Worm (Caenorhabditis elegans): ENCODE measurements around the gene txt-12.
"Not testable (repeated sequence)": the region's sequence is repeated elsewhere in the genome, so short reads cannot be mapped to it uniquely, and the experiment has no call there.

Gene txt-12

ce11 chrV:15094749-15095148 is 2.0 kb downstream of the txt-12 start, which contains the start of gene srx-78:
srx-78 (plus strand) TSS chrV:15095049.
- TF ChIP-seq flt-1 (GFP tag; IDR thresholded peaks at IDR 0.05) (no peak), ztf-29 (GFP tag; IDR thresholded peaks at IDR 0.05) (no peak), cog-1 (tag; optimal IDR thresholded peaks at IDR 0.05) (no peak), med-1 (GFP tag; optimal IDR thresholded peaks at IDR 0.05; ENCODE audit: insufficient read depth) (no peak), ref-1 (GFP tag; conservative IDR thresholded peaks at IDR 0.05) (no peak), T22C8.4 (GFP tag; IDR thresholded peaks at IDR 0.05) (no peak), klf-2 (GFP tag; conservative IDR thresholded peaks at IDR 0.05) (no peak), tab-1 (GFP tag; IDR thresholded peaks at IDR 0.05) (no peak), ztf-23 (GFP tag; IDR thresholded peaks at IDR 0.05) (no peak)

DNA sequence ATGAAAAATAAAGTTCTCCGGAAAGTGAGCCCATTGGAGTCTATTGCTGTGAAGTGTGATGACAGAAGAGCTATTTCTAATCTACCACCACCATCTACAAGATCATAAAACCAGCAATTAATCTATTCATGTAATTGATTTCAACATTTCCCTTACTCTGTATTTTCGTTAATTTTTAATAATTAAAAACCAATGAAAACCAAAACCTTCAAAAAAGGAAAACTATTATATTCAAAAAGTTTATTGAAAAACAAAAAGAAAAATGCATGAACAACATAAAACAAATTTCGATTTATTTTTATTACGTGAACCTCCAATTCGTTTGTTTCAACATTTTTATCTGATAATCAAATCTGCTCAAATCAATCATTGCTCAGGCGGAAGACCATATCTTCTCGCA is 6.7 kb downstream of the txt-12 start, which contains the start of gene C01G10.1:
TSS of gene C01G10.1 (plus strand) at position 301 of the 400 bp plus-strand sequence.
- TF ChIP-seq med-1 (GFP tag; optimal IDR thresholded peaks at IDR 0.05; ENCODE audit: insufficient read depth) (no peak), cog-1 (tag; optimal IDR thresholded peaks at IDR 0.05) (no peak)

DNA sequence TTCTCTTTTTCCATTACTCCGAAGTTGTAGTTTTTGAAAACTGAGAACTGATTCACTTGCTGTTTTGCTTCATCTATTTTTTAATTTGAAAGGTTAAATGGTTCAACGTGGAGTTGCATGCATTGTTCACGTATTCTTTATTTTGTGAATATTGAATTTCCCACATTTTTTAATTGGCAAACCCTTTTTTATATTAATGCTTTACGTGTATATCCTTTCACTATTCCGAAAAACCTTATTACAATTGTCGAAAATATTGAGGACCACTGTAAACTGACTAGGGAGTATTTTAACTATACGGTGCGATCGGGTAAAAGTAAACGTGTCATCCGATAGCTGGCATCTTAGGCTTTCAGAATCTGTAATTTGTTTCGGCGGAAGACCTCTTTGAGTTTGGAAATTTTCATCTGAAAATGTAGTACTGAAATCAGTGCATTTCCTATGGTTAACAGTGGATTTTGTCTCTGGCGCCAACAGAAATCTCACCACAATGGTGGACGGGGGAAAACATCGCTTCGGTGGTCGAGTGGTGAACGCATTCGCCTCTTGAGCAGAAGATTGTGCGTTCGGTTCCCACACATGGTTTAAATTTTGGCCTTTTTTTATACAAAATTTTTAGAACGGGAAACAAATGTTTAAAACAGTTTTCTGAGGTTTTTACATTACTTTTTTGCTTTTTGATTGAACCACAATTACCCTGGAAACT is 13.3 kb downstream of the txt-12 start, which contains the start of gene C01G10.14:
TSS of gene C01G10.14 (minus strand) at position 51 of the 706 bp plus-strand sequence.
- not testable (repeated sequence) for TF ChIP-seq flt-1 (GFP tag; IDR thresholded peaks at IDR 0.05); cog-1 (tag; optimal IDR thresholded peaks at IDR 0.05); ztf-23 (GFP tag; IDR thresholded peaks at IDR 0.05)

ce11 chrV:15109260-15109659 is 16.5 kb downstream of the txt-12 start, which contains the start of gene Y75B12A.2:
Y75B12A.2 (plus strand) TSS chrV:15109560.
- TF ChIP-seq T22C8.4 (GFP tag; IDR thresholded peaks at IDR 0.05) = no peak
- no peak for TF ChIP-seq cog-1 (tag; optimal IDR thresholded peaks at IDR 0.05)
- no peak for TF ChIP-seq med-1 (GFP tag; optimal IDR thresholded peaks at IDR 0.05; ENCODE audit: insufficient read depth)
- no peak for TF ChIP-seq tab-1 (GFP tag; IDR thresholded peaks at IDR 0.05)
- TF ChIP-seq ztf-29 (GFP tag; IDR thresholded peaks at IDR 0.05) = no peak
- no peak for TF ChIP-seq flt-1 (GFP tag; IDR thresholded peaks at IDR 0.05)
- no peak for TF ChIP-seq ref-1 (GFP tag; conservative IDR thresholded peaks at IDR 0.05)
- no peak for TF ChIP-seq klf-2 (GFP tag; conservative IDR thresholded peaks at IDR 0.05)
- TF ChIP-seq ztf-23 (GFP tag; IDR thresholded peaks at IDR 0.05) = no peak

DNA sequence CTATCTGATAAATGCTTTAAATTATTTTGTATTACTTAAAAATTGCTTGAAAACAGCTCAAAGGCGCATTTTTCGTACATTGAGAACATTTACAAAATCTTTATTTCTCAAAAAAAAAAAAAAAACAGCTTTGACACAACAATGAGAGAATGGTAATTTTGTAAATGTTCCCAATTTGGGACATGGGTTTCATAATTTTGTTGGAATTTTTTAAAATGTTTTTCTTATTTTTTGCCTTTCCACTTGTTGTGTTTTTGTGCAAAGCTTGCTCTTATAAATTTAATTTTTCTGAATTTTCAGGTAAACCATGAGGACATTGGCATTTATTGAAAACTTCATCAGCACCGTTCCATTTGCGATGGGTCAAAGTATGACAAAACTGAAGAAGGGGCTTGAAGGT is 18.9 kb downstream of the txt-12 start, which contains the start of gene T01G5.7:
TSS of gene T01G5.7 (plus strand) at position 301 of the 400 bp plus-strand sequence.
- TF ChIP-seq ztf-23 (GFP tag; IDR thresholded peaks at IDR 0.05) (no peak), cog-1 (tag; optimal IDR thresholded peaks at IDR 0.05) (no peak), T22C8.4 (GFP tag; IDR thresholded peaks at IDR 0.05) (no peak), flt-1 (GFP tag; IDR thresholded peaks at IDR 0.05) (no peak), ztf-29 (GFP tag; IDR thresholded peaks at IDR 0.05) (no peak), ref-1 (GFP tag; conservative IDR thresholded peaks at IDR 0.05) (no peak), klf-2 (GFP tag; conservative IDR thresholded peaks at IDR 0.05) (no peak), med-1 (GFP tag; optimal IDR thresholded peaks at IDR 0.05; ENCODE audit: insufficient read depth) (no peak), tab-1 (GFP tag; IDR thresholded peaks at IDR 0.05) (no peak)

DNA sequence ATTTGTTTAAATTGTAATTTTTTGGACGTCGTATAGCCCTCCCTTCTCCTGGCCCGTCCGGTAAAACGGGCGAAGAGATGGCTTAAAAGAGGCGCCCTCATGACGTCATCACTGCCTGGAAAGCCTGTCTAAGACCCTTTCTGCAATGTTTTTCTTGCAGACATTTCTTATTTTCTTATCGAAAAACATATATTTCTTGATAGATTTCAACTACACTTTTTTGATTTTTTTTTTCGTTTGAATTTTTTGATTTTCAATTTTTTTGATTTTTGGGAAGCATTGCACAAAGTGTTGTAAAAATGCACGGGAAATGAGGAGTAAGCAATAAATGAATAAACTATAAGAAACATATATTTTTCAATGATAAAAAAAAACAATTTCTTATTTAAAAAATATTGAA is 21.2 kb downstream of the txt-12 start, which contains the start of gene T01G5.6:
TSS of gene T01G5.6 (minus strand) at position 101 of the 400 bp plus-strand sequence.
- TF ChIP-seq ref-1 (GFP tag; conservative IDR thresholded peaks at IDR 0.05) (no peak), ztf-29 (GFP tag; IDR thresholded peaks at IDR 0.05) (no peak), klf-2 (GFP tag; conservative IDR thresholded peaks at IDR 0.05) (no peak)

- TF ChIP-seq klf-2 (GFP tag; conservative IDR thresholded peaks at IDR 0.05); ref-1 (GFP tag; conservative IDR thresholded peaks at IDR 0.05); flt-1 (GFP tag; IDR thresholded peaks at IDR 0.05): not testable (repeated sequence)
These were observed 23.2 kb downstream of the txt-12 start, which contains the start of gene T01G5.8 for ce11 chrV:15115968-15116367. T01G5.8 (plus strand) TSS chrV:15116268.

DNA sequence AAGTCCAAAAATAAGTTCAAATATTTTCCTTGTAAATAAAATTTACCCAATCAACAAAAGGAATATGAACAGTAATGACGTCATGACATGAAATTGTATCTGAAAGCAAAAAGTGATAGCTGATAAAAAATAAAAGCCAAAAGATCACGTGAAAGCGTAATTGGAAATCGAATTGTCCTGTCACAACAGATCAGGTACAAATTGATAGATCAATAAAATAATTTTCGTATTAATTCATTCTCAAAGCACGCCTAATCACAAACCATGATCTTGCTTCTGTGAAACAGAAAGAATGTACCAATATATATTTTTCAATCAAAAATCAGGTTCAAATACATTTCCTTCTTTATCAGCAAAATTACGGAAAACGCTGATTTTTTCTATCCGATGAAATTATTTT is 26.8 kb downstream of the txt-12 start, which contains the start of gene flor-1:
TSS of gene flor-1 (minus strand) at position 101 of the 400 bp plus-strand sequence.
- TF ChIP-seq med-1 (GFP tag; optimal IDR thresholded peaks at IDR 0.05; ENCODE audit: insufficient read depth) (no peak), ztf-29 (GFP tag; IDR thresholded peaks at IDR 0.05) (no peak), tab-1 (GFP tag; IDR thresholded peaks at IDR 0.05) (no peak), T22C8.4 (GFP tag; IDR thresholded peaks at IDR 0.05) (no peak), flt-1 (GFP tag; IDR thresholded peaks at IDR 0.05) (no peak), ztf-23 (GFP tag; IDR thresholded peaks at IDR 0.05) (no peak), klf-2 (GFP tag; conservative IDR thresholded peaks at IDR 0.05) (no peak), cog-1 (tag; optimal IDR thresholded peaks at IDR 0.05) (no peak), ref-1 (GFP tag; conservative IDR thresholded peaks at IDR 0.05) (no peak)

DNA sequence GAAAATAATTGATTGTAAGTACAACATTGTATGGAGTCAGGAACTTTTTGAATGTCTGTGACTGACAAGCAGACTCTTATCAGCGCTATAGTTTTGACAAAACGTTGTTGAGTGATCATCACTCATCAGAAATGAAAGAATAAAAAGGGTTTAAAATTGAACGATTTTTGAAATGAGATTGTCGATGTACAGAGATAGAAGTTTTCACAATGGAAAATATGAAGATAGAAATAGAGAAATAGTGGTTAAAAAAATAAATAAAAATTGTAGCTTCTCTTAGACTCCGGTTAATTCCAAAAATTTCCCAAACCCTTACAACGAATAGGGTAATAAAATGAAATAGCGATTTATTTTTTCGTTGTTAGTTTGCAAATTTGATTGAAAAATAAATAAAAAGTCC is 32.4 kb downstream of the txt-12 start, which contains the start of gene ugt-30:
TSS of gene ugt-30 (minus strand) at position 101 of the 400 bp plus-strand sequence.
- not testable (repeated sequence) for TF ChIP-seq ztf-23, flt-1, ztf-29 (GFP tag; IDR thresholded peaks at IDR 0.05)

ce11 chrV:15127413-15127812 is 34.6 kb downstream of the txt-12 start, which contains the start of gene srj-27:
srj-27 (minus strand) TSS chrV:15127513.
- TF ChIP-seq klf-2 (GFP tag; conservative IDR thresholded peaks at IDR 0.05) = no peak
- TF ChIP-seq ztf-23 (GFP tag; IDR thresholded peaks at IDR 0.05) = no peak
- TF ChIP-seq flt-1 (GFP tag; IDR thresholded peaks at IDR 0.05) = no peak
- no peak for TF ChIP-seq T22C8.4 (GFP tag; IDR thresholded peaks at IDR 0.05)
- no peak for TF ChIP-seq ztf-29 (GFP tag; IDR thresholded peaks at IDR 0.05)
- TF ChIP-seq tab-1 (GFP tag; IDR thresholded peaks at IDR 0.05) = no peak
- TF ChIP-seq cog-1 (tag; optimal IDR thresholded peaks at IDR 0.05) = no peak
- TF ChIP-seq ref-1 (GFP tag; conservative IDR thresholded peaks at IDR 0.05) = no peak
- TF ChIP-seq med-1 (GFP tag; optimal IDR thresholded peaks at IDR 0.05; ENCODE audit: insufficient read depth) = no peak

Data from whole organism, midembryonic.